Worm (Caenorhabditis elegans) whole organism, L1 larva: ENCODE measurements around the gene F19C7.8.

Source experiments
- C34B4.2 ChIP-seq: sonication (generic microtip); optimal IDR thresholded peaks from 2 replicates; lab custom pipeline; 2017; ENCODE audit warnings: mild to moderate bottlenecking, missing genetic modification characterization, missing compliant biosample characterization
- Y116A8C.19 ChIP-seq: sonication (generic microtip); optimal IDR thresholded peaks from 2 replicates; lab custom pipeline; 2016; ENCODE audit warnings: missing compliant biosample characterization, missing genetic modification characterization, borderline replicate concordance
- blmp-1 ChIP-seq: fragments of 150-350 bp; optimal IDR thresholded peaks from 2 replicates; lab custom pipeline; 2014; ENCODE audit warnings: missing biosample characterization, missing genetic modification characterization
- ceh-63 ChIP-seq: fragments of 200-800 bp; sonication (Bioruptor generic); optimal IDR thresholded peaks from 2 replicates; lab custom pipeline; 2018; ENCODE audit warnings: mild to moderate bottlenecking, missing genetic modification characterization, missing compliant biosample characterization
- ceh-8 ChIP-seq: fragments of 200-800 bp; sonication (Bioruptor generic); optimal IDR thresholded peaks from 2 replicates; lab custom pipeline; 2018; ENCODE audit warnings: mild to moderate bottlenecking, missing genetic modification characterization, moderate library complexity, missing compliant biosample characterization
- ces-1 ChIP-seq: fragments of 150-350 bp; optimal IDR thresholded peaks from 2 replicates; lab custom pipeline; 2014; ENCODE audit warnings: missing biosample characterization, missing genetic modification reagents, missing genetic modification characterization
- efl-1 ChIP-seq, 4 experiments: fragments of 150-350 bp; optimal IDR thresholded peaks in 3 of 4; peaks in 1 of 4; 1 replicate in 1 of 4; 2 replicates in 3 of 4; lab custom pipeline; 2014; ENCODE audit warnings: missing biosample characterization in 2 of 4, missing genetic modification characterization in 2 of 4, missing genetic modification reagents in 2 of 4
- efl-3 ChIP-seq: fragments of 200-800 bp; sonication (Bioruptor generic); optimal IDR thresholded peaks from 2 replicates; lab custom pipeline; 2018; ENCODE audit warnings: mild to moderate bottlenecking, missing genetic modification characterization, missing compliant biosample characterization
- egl-13 ChIP-seq: sonication (generic microtip); optimal IDR thresholded peaks from 2 replicates; lab custom pipeline; 2016; ENCODE audit warnings: missing genotype, missing genetic modification reagents, missing genetic modification characterization, missing compliant biosample characterization
- elt-3 ChIP-seq, 6 experiments: fragments of 150-350 bp in 1 of 6; sonication (generic microtip); optimal IDR thresholded peaks; 2 replicates each; lab custom pipeline; 2017 to 2018; ENCODE audit warnings: missing biosample characterization in 6 of 6, missing genetic modification characterization in 6 of 6, inconsistent platforms in 1 of 6
- ets-5 ChIP-seq: fragments of 200-800 bp; sonication (Bioruptor generic); IDR thresholded peaks from 2 replicates; pipeline ENCODE4 v1.3.6; 2022; ENCODE audit warnings: missing genetic modification characterization, missing compliant biosample characterization
- fkh-8 ChIP-seq: sonication (generic microtip); optimal IDR thresholded peaks from 2 replicates; lab custom pipeline; 2016; ENCODE audit warnings: mild to moderate bottlenecking, missing genetic modification characterization, missing compliant biosample characterization
- jun-1 ChIP-seq: fragments of 150-350 bp; optimal IDR thresholded peaks from 2 replicates; lab custom pipeline; 2014; ENCODE audit warnings: missing biosample characterization, missing genetic modification reagents, missing genetic modification characterization
- lin-13 ChIP-seq: fragments of 150-350 bp; optimal IDR thresholded peaks from 2 replicates; lab custom pipeline; 2014; ENCODE audit warnings: missing biosample characterization, missing genetic modification reagents, missing genetic modification characterization
- lin-14 ChIP-seq: fragments of 200-800 bp; sonication (Bioruptor generic); optimal IDR thresholded peaks from 2 replicates; lab custom pipeline; 2018; ENCODE audit warnings: mild to moderate bottlenecking, missing genetic modification characterization, moderate library complexity, missing compliant biosample characterization
- lin-35 ChIP-seq, 2 experiments: fragments of 150-350 bp; optimal IDR thresholded peaks; 2 replicates each; lab custom pipeline; 2014; ENCODE audit warnings: missing biosample characterization in 2 of 2, missing genetic modification characterization in 2 of 2, missing genetic modification reagents in 2 of 2
- lin-39 ChIP-seq: fragments of 150-350 bp; optimal IDR thresholded peaks from 2 replicates; lab custom pipeline; 2014; ENCODE audit warnings: missing biosample characterization, missing genetic modification reagents, missing genetic modification characterization
- lir-3 ChIP-seq: sonication (generic microtip); optimal IDR thresholded peaks from 2 replicates; lab custom pipeline; 2016; ENCODE audit warnings: mild to moderate bottlenecking, missing genetic modification characterization, moderate library complexity, missing compliant biosample characterization; ENCODE audit not compliant: poor library complexity
- lsy-2 ChIP-seq, 2 experiments: fragments of 150-350 bp; optimal IDR thresholded peaks; 2 replicates each; lab custom pipeline; 2014; ENCODE audit warnings: missing biosample characterization in 2 of 2, missing genetic modification characterization in 2 of 2
- mab-9 ChIP-seq: fragments of 200-800 bp; sonication (Bioruptor generic); IDR thresholded peaks from 2 replicates; pipeline ENCODE4 v1.3.6; 2022; ENCODE audit warnings: missing genetic modification reagents, missing genetic modification characterization, missing compliant biosample characterization
- nhr-28 ChIP-seq: fragments of 150-350 bp; optimal IDR thresholded peaks from 2 replicates; lab custom pipeline; 2014; ENCODE audit warnings: missing biosample characterization, missing genetic modification characterization
- nhr-77 ChIP-seq: fragments of 150-350 bp; optimal IDR thresholded peaks from 2 replicates; lab custom pipeline; 2014; ENCODE audit warnings: missing biosample characterization, missing genetic modification characterization
- nhr-85 ChIP-seq: sonication (generic microtip); peaks from one replicate; lab custom pipeline; 2016; ENCODE audit warnings: missing genetic modification characterization, inconsistent platforms, missing compliant biosample characterization
- nhr-90 ChIP-seq: sonication (generic microtip); optimal IDR thresholded peaks from 2 replicates; lab custom pipeline; 2016; ENCODE audit warnings: mild to moderate bottlenecking, missing genetic modification characterization, missing compliant biosample characterization; ENCODE audit not compliant: poor library complexity
- pag-3 ChIP-seq: sonication (generic microtip); optimal IDR thresholded peaks from 2 replicates; lab custom pipeline; 2017; ENCODE audit warnings: missing genetic modification characterization, mild to moderate bottlenecking, missing compliant biosample characterization, antibody characterized with exemption, borderline replicate concordance; ENCODE audit not compliant: insufficient read depth
- pax-3 ChIP-seq: fragments of 200-800 bp; sonication (Bioruptor generic); optimal IDR thresholded peaks from 2 replicates; lab custom pipeline; 2018; ENCODE audit warnings: mild to moderate bottlenecking, missing genetic modification characterization, moderate library complexity, missing compliant biosample characterization
- pqm-1 ChIP-seq: sonication (generic microtip); optimal IDR thresholded peaks from 3 replicates; lab custom pipeline; 2017; ENCODE audit warnings: missing biosample characterization, missing genetic modification characterization
- skn-1 ChIP-seq: fragments of 150-350 bp; optimal IDR thresholded peaks from 2 replicates; lab custom pipeline; 2014; ENCODE audit warnings: missing biosample characterization, missing genetic modification characterization
- sptf-1 ChIP-seq: fragments of 150-350 bp; optimal IDR thresholded peaks from 2 replicates; lab custom pipeline; 2014; ENCODE audit warnings: missing biosample characterization, missing genetic modification characterization
- tbx-2 ChIP-seq: sonication (generic microtip); optimal IDR thresholded peaks from 2 replicates; lab custom pipeline; 2016; ENCODE audit warnings: missing genetic modification characterization, missing compliant biosample characterization
- tlp-1 ChIP-seq: fragments of 150-350 bp; optimal IDR thresholded peaks from 2 replicates; lab custom pipeline; 2014; ENCODE audit warnings: missing biosample characterization, missing genetic modification characterization
- unc-130 ChIP-seq: fragments of 150-350 bp; optimal IDR thresholded peaks from 2 replicates; lab custom pipeline; 2017; ENCODE audit warnings: missing biosample characterization, missing genetic modification characterization, inconsistent platforms
- vab-15 ChIP-seq: sonication (generic microtip); optimal IDR thresholded peaks from 2 replicates; lab custom pipeline; 2017; ENCODE audit warnings: missing genotype, mild to moderate bottlenecking, missing genetic modification characterization, missing compliant biosample characterization
- zip-4 ChIP-seq: fragments of 200-800 bp; sonication (Bioruptor generic); optimal IDR thresholded peaks from 2 replicates; lab custom pipeline; 2018; ENCODE audit warnings: mild to moderate bottlenecking, missing genetic modification characterization, moderate library complexity, missing compliant biosample characterization

The F19C7.8 gene

DNA sequence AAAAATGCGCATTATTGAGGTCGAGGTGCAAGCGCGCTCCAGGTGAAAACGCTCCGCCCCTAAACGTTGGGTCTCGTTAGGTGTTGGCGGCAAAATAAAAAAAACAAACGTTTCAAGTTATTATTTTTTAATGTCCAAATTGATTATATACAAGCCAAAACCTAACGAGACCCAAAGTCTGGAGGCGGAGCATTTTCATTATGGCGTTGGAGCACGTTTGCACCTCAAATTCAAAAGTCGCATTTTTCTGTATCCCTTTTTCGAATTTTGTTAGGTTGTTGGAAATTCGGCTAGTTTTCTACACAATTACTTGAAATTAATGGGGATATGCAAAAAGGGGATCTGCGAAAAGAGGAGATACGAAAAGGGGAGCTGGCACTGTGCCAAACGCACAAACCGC, 20.0 kb upstream of the F19C7.8 start, which contains the start of gene col-111:
Gene col-111 (minus strand): TSS at position 101 of the 400 bp plus-strand sequence.
- TF ChIP-seq lin-35 (GFP tag; optimal IDR thresholded peaks at IDR 0.05; lab: Kevin White, UChicago) (no peak), efl-1 (optimal IDR thresholded peaks at IDR 0.05; lab: Kevin White, UChicago) (no peak), efl-1 (GFP tag; optimal IDR thresholded peaks at IDR 0.05 in 1 of 2; lab: Kevin White, UChicago) (peak in 1 of 2 experiments; percentile 55)

DNA sequence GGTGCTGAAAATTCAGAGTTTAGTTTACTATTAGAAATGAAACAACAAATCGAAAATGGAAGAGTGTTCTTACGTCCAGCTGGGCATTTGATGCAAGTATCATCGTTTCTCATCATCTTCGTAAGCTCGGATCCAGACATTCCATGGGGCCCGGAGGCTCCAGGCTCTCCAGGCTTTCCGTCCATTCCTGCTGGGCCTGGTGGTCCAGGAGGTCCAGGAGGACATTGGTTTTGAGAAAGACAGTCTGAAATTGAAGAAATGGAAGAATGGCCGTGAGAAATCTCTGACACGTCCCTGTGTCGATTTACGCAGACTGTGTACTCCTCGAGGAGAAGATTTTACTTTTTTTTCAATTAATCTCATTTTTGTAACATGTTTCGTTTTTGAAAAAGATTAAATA, 18.5 kb upstream of the F19C7.8 start:
- TF ChIP-seq pag-3 (tag; lab: Kevin White, UChicago) (no peak), egl-13 (no peak), lin-13 (GFP tag; lab: Kevin White, UChicago) (no peak), efl-1 (optimal IDR thresholded peaks at IDR 0.05; lab: Kevin White, UChicago) (no peak), efl-1 (GFP tag; optimal IDR thresholded peaks at IDR 0.05 in 1 of 2; lab: Kevin White, UChicago) (peak in 1 of 2 experiments; percentile 67), zip-4 (GFP tag; lab: Kevin White, UChicago) (no peak), nhr-85 (tag; lab: Kevin White, UChicago) (no peak), ets-5 (GFP tag; lab: Robert Waterston, UW) (no peak)

DNA sequence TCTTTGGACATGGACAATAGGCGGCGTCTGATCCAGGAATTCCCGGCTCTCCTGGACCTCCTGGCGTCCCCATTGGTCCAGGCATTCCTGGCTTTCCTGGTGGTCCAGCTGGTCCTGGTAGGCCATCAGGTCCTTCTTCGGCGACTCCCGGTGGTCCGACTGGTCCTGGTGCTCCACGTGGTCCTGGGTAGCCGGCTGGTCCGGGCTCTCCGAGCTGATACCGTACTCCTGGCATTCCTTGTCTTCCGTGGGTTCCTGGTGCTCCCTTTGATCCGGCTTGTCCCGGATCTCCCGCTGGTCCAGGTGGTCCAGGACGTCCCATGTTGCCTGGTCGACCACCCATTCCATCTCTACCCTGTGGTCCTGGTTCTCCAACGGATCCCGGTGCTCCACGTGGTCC, 18.1 kb upstream of the F19C7.8 start:
- TF ChIP-seq tbx-2 (tag; lab: Kevin White, UChicago) (no peak), ceh-8 (peak; percentile 19), nhr-28 (tag; lab: Kevin White, UChicago) (no peak), unc-130 (tag; lab: Kevin White, UChicago) (no peak)

DNA sequence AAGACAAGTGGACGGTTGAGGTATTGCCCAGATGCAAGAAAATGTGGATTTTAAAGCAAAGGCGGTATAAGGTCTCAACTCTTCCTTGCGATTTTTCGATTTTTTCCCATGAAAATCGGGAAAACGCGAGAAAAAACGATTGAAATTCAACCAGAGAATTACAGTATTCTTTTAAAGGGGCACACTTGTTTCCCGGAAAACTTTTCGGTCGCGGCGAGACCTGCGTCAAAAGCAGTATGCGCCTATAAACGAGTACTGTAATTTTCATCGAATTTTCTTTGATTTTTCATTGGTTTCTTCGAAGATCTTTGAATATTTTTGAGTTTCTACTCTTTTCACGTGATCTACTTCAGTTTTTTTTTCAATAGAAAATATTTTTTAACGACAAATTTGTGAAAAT, 15.8 kb upstream of the F19C7.8 start:
- TF ChIP-seq lin-14 (GFP tag; lab: Kevin White, UChicago): no peak
- TF ChIP-seq ceh-63: no peak
- no peak for TF ChIP-seq nhr-77 (tag; lab: Kevin White, UChicago)
- TF ChIP-seq elt-3 (tag; optimal IDR thresholded peaks at IDR 0.05; lab: Kevin White, UChicago): no peak
- no peak for TF ChIP-seq mab-9 (GFP tag; lab: Robert Waterston, UW)
- no peak for TF ChIP-seq vab-15 (tag; lab: Kevin White, UChicago)
- TF ChIP-seq zip-4 (GFP tag; lab: Kevin White, UChicago): no peak
- no peak for TF ChIP-seq sptf-1 (tag; lab: Kevin White, UChicago)
- TF ChIP-seq fkh-8 (tag; lab: Kevin White, UChicago): no peak
- no peak for TF ChIP-seq blmp-1 (tag; lab: Kevin White, UChicago)

DNA sequence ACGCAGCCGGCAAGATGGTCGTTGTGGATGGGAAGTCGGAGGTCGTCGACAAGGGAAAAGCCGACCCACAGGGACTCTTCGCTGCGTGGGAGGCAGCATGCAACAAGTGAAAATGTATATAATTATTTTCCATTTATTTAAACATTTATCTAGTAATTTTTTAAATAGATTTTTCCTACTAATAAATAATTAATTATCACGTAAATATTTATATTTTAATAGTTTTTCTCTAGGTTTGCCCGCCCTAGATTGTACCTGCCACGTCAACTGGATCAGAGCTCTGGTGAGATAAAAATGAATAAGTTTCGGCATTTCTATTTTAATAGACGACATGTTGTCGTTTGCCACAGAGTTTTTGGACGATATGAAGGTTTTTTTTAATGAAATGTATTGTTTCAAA, 15.1 kb upstream of the F19C7.8 start, which contains the start of gene psr-1:
Gene psr-1 (plus strand): TSS at position 301 of the 400 bp plus-strand sequence.
- no peak for TF ChIP-seq Y116A8C.19
- TF ChIP-seq lsy-2 (tag; optimal IDR thresholded peaks at IDR 0.05; lab: Kevin White, UChicago): no peak
- TF ChIP-seq efl-1 (optimal IDR thresholded peaks at IDR 0.05; lab: Kevin White, UChicago): no peak
- no peak for TF ChIP-seq efl-1 (GFP tag; optimal IDR thresholded peaks at IDR 0.05 in 1 of 2; lab: Kevin White, UChicago)
- no peak for TF ChIP-seq pqm-1 (tag; lab: Kevin White, UChicago)
- no peak for TF ChIP-seq lin-39 (tag; lab: Kevin White, UChicago)
- no peak for TF ChIP-seq jun-1 (tag; lab: Kevin White, UChicago)
- no peak for TF ChIP-seq pax-3 (tag; lab: Kevin White, UChicago)
- no peak for TF ChIP-seq tlp-1 (tag; lab: Kevin White, UChicago)
- no peak for TF ChIP-seq ces-1 (GFP tag; lab: Kevin White, UChicago)
- no peak for TF ChIP-seq efl-3 (GFP tag; lab: Kevin White, UChicago)
- TF ChIP-seq blmp-1 (tag; lab: Kevin White, UChicago): no peak
- no peak for TF ChIP-seq skn-1 (tag; lab: Kevin White, UChicago)
- TF ChIP-seq fkh-8 (tag; lab: Kevin White, UChicago): no peak
- no peak for TF ChIP-seq nhr-90 (tag; lab: Kevin White, UChicago)
- TF ChIP-seq unc-130 (tag; lab: Kevin White, UChicago): no peak
- no peak for TF ChIP-seq C34B4.2 (tag; lab: Kevin White, UChicago)
- TF ChIP-seq lir-3 (tag; lab: Kevin White, UChicago): no peak
